Worm (Caenorhabditis elegans) whole organism, L2 larva: ENCODE data around the gene F26F4.8.

ENCODE experiments used
- F13H6.1 ChIP-seq: sonication (generic microtip); optimal IDR thresholded peaks from 2 replicates; lab custom pipeline; 2016; ENCODE audit warnings: missing genetic modification characterization, missing compliant biosample characterization
- R02D3.7 ChIP-seq: fragments of 150-350 bp; optimal IDR thresholded peaks from 2 replicates; lab custom pipeline; 2014; ENCODE audit warnings: missing biosample characterization, missing genetic modification characterization
- Y55F3AM.14 ChIP-seq: fragments of 200-800 bp; sonication (Bioruptor generic); optimal IDR thresholded peaks from 2 replicates; lab custom pipeline; 2018; ENCODE audit warnings: mild to moderate bottlenecking, missing genetic modification characterization, missing compliant biosample characterization
- aly-2 ChIP-seq: fragments of 150-350 bp; optimal IDR thresholded peaks from 2 replicates; lab custom pipeline; 2014; ENCODE audit warnings: missing biosample characterization, missing genetic modification characterization
- ama-1 ChIP-seq: fragments of 150-350 bp; optimal IDR thresholded peaks from 2 replicates; lab custom pipeline; 2018; ENCODE audit warnings: inconsistent platforms
- blmp-1 ChIP-seq: sonication (generic microtip); optimal IDR thresholded peaks from 2 replicates; lab custom pipeline; 2017; ENCODE audit warnings: missing genetic modification characterization, mild to moderate bottlenecking, missing compliant biosample characterization, antibody characterized with exemption, moderate library complexity; ENCODE audit not compliant: insufficient read depth
- ceh-16 ChIP-seq: fragments of 150-350 bp; optimal IDR thresholded peaks from 2 replicates; lab custom pipeline; 2014; ENCODE audit warnings: missing biosample characterization, missing genetic modification characterization
- ceh-82 ChIP-seq: fragments of 150-350 bp; optimal IDR thresholded peaks from 2 replicates; lab custom pipeline; 2014; ENCODE audit warnings: missing biosample characterization, missing genetic modification characterization
- crh-2 ChIP-seq: sonication (generic microtip); optimal IDR thresholded peaks from 2 replicates; lab custom pipeline; 2017; ENCODE audit warnings: missing biosample characterization, missing genetic modification characterization
- dmd-4 ChIP-seq: sonication (generic microtip); optimal IDR thresholded peaks from 2 replicates; lab custom pipeline; 2017; ENCODE audit warnings: missing biosample characterization, missing genetic modification characterization
- egl-27 ChIP-seq: sonication (generic microtip); optimal IDR thresholded peaks from 3 replicates; lab custom pipeline; 2017; ENCODE audit warnings: missing biosample characterization, missing genetic modification reagents, missing genetic modification characterization
- elt-1 ChIP-seq: fragments of 150-350 bp; optimal IDR thresholded peaks from 2 replicates; lab custom pipeline; 2014; ENCODE audit warnings: missing biosample characterization, missing genetic modification characterization
- elt-3 ChIP-seq: sonication (generic microtip); optimal IDR thresholded peaks from 2 replicates; lab custom pipeline; 2017; ENCODE audit warnings: missing biosample characterization, missing genetic modification characterization
- fos-1 ChIP-seq: fragments of 150-350 bp; optimal IDR thresholded peaks from 2 replicates; lab custom pipeline; 2014; ENCODE audit warnings: missing biosample characterization, missing genetic modification characterization
- gmeb-1 ChIP-seq: fragments of 150-350 bp; optimal IDR thresholded peaks from 2 replicates; lab custom pipeline; 2014; ENCODE audit warnings: missing biosample characterization, missing genetic modification characterization
- lin-11 ChIP-seq: fragments of 150-350 bp; sonication (generic microtip); optimal IDR thresholded peaks from 2 replicates; lab custom pipeline; 2014; ENCODE audit warnings: missing biosample characterization, missing genetic modification characterization, inconsistent platforms, mixed read lengths
- lin-39 ChIP-seq: fragments of 150-350 bp; optimal IDR thresholded peaks from 2 replicates; lab custom pipeline; 2014; ENCODE audit warnings: missing biosample characterization, missing genetic modification reagents, missing genetic modification characterization
- lsy-2 ChIP-seq, 2 experiments: fragments of 150-350 bp in 1 of 2; sonication (generic microtip) in 1 of 2; optimal IDR thresholded peaks; 2 replicates each; lab custom pipeline; 2014 to 2017; ENCODE audit warnings: missing biosample characterization in 2 of 2, missing genetic modification characterization in 2 of 2
- mab-5 ChIP-seq: fragments of 150-350 bp; optimal IDR thresholded peaks from 2 replicates; lab custom pipeline; 2014; ENCODE audit warnings: missing biosample characterization, missing genetic modification characterization
- mbf-1 ChIP-seq: sonication (generic microtip); optimal IDR thresholded peaks from 2 replicates; lab custom pipeline; 2017; ENCODE audit warnings: missing biosample characterization, missing genetic modification characterization
- mdl-1 ChIP-seq, 2 experiments: fragments of 150-350 bp in 1 of 2; sonication (generic microtip) in 1 of 2; optimal IDR thresholded peaks; 2 replicates each; lab custom pipeline; 2017; ENCODE audit warnings: missing biosample characterization in 2 of 2, missing genetic modification characterization in 2 of 2
- nhr-10 ChIP-seq: sonication (generic microtip); optimal IDR thresholded peaks from 2 replicates; lab custom pipeline; 2017; ENCODE audit warnings: missing biosample characterization, missing genetic modification characterization
- nhr-11 ChIP-seq: fragments of 150-350 bp; optimal IDR thresholded peaks from 2 replicates; lab custom pipeline; 2014; ENCODE audit warnings: missing biosample characterization, missing genetic modification characterization
- nhr-12 ChIP-seq: fragments of 150-350 bp; optimal IDR thresholded peaks from 2 replicates; lab custom pipeline; 2014; ENCODE audit warnings: missing biosample characterization, missing genetic modification characterization
- nhr-129 ChIP-seq: fragments of 150-350 bp; optimal IDR thresholded peaks from 2 replicates; lab custom pipeline; 2014; ENCODE audit warnings: missing biosample characterization, missing genetic modification characterization
- nhr-237 ChIP-seq: fragments of 150-350 bp; optimal IDR thresholded peaks from 2 replicates; lab custom pipeline; 2014; ENCODE audit warnings: missing biosample characterization, missing genetic modification characterization
- nhr-25 ChIP-seq: fragments of 150-350 bp; sonication (generic microtip); optimal IDR thresholded peaks from 3 replicates; lab custom pipeline; 2014; ENCODE audit warnings: missing biosample characterization, missing genetic modification characterization
- nhr-6 ChIP-seq: fragments of 150-350 bp; optimal IDR thresholded peaks from 2 replicates; lab custom pipeline; 2014; ENCODE audit warnings: missing biosample characterization, missing genetic modification characterization
- nhr-77 ChIP-seq: fragments of 150-350 bp; optimal IDR thresholded peaks from 2 replicates; lab custom pipeline; 2014; ENCODE audit warnings: missing biosample characterization, missing genetic modification characterization
- sem-4 ChIP-seq: fragments of 150-350 bp; optimal IDR thresholded peaks from 2 replicates; lab custom pipeline; 2014; ENCODE audit warnings: missing biosample characterization, missing genetic modification reagents, missing genetic modification characterization
- sma-3 ChIP-seq: sonication (generic microtip); optimal IDR thresholded peaks from 2 replicates; lab custom pipeline; 2016; ENCODE audit warnings: missing genetic modification reagents, missing genetic modification characterization, missing compliant biosample characterization
- sma-9 ChIP-seq, 2 experiments: fragments of 150-350 bp in 1 of 2; sonication (generic microtip) in 1 of 2; optimal IDR thresholded peaks; 2 replicates each; lab custom pipeline; 2014 to 2016; ENCODE audit warnings: missing genetic modification characterization in 2 of 2, mild to moderate bottlenecking in 1 of 2, missing biosample characterization in 1 of 2, missing compliant biosample characterization in 1 of 2, missing genetic modification reagents in 1 of 2, moderate library complexity in 1 of 2
- snpc-4 ChIP-seq: fragments of 150-350 bp; optimal IDR thresholded peaks from 2 replicates; lab custom pipeline; 2014; ENCODE audit warnings: missing biosample characterization, missing genetic modification characterization
- unc-39 ChIP-seq: fragments of 150-350 bp; optimal IDR thresholded peaks from 2 replicates; lab custom pipeline; 2014; ENCODE audit warnings: missing biosample characterization, missing genetic modification characterization
- unc-55 ChIP-seq: fragments of 150-350 bp; sonication (generic microtip); optimal IDR thresholded peaks from 3 replicates; lab custom pipeline; 2014; ENCODE audit warnings: missing biosample characterization, missing genetic modification reagents, missing genetic modification characterization
- zag-1 ChIP-seq: fragments of 150-350 bp; optimal IDR thresholded peaks from 2 replicates; lab custom pipeline; 2014; ENCODE audit warnings: missing biosample characterization, missing genetic modification characterization
- ztf-1 ChIP-seq: fragments of 200-800 bp; sonication (Bioruptor generic); conservative IDR thresholded peaks from 2 replicates; pipeline ENCODE4 v1.3.6; 2022; ENCODE audit warnings: missing genetic modification characterization, missing compliant biosample characterization
- ztf-11 ChIP-seq: sonication (generic microtip); optimal IDR thresholded peaks from 2 replicates; lab custom pipeline; 2017; ENCODE audit warnings: missing biosample characterization, missing genetic modification characterization
- ztf-4 ChIP-seq: fragments of 150-350 bp; optimal IDR thresholded peaks from 2 replicates; lab custom pipeline; 2014; ENCODE audit warnings: missing biosample characterization, missing genetic modification characterization

The F26F4.8 gene

ce11 chrIII:4924134-4924533 is 18.9 kb upstream of the F26F4.8 start:
- no peak for TF ChIP-seq nhr-11 (tag; lab: Kevin White, UChicago)
- TF ChIP-seq R02D3.7: no peak
- TF ChIP-seq sma-9 (GFP tag; optimal IDR thresholded peaks at IDR 0.05; lab: Kevin White, UChicago): no peak
- no peak for TF ChIP-seq sma-9 (tag; optimal IDR thresholded peaks at IDR 0.05; lab: Kevin White, UChicago)
- TF ChIP-seq nhr-10 (tag; lab: Kevin White, UChicago): no peak
- TF ChIP-seq, all 48 proteins: peak for 0

ce11 chrIII:4922020-4922419 is 16.7 kb upstream of the F26F4.8 start, which contains the start of gene mmab-1:
TSS of gene mmab-1 (minus strand) at chrIII:4922114.
- peak; percentile 1 for TF ChIP-seq F13H6.1
- TF ChIP-seq nhr-25 (tag; lab: Kevin White, UChicago): peak; percentile 20
- TF ChIP-seq sma-3 (GFP tag; lab: Kevin White, UChicago): peak; percentile 69
- TF ChIP-seq lin-11: peak; percentile 57
- TF ChIP-seq gmeb-1 (tag; lab: Kevin White, UChicago): peak; percentile 23
- TF ChIP-seq lsy-2 (tag; optimal IDR thresholded peaks at IDR 0.05; lab: Kevin White, UChicago): peak in 1 of 2 experiments; percentile 46
- TF ChIP-seq, all 48 proteins: peak for 6; not testable (repeated sequence) for 42

ce11 chrIII:4920221-4920620 is 14.9 kb upstream of the F26F4.8 start, which contains the start of gene ula-1:
TSS of gene ula-1 (minus strand) at chrIII:4920321.
- TF ChIP-seq crh-2 (tag; lab: Kevin White, UChicago) (no peak), nhr-25 (tag; lab: Kevin White, UChicago) (no peak), nhr-12 (tag; lab: Kevin White, UChicago) (no peak), nhr-129 (tag; lab: Kevin White, UChicago) (no peak)

ce11 chrIII:4918906-4919305 is 13.6 kb upstream of the F26F4.8 start:
- TF ChIP-seq egl-27 (tag; lab: Kevin White, UChicago) (no peak), fos-1 (tag; lab: Kevin White, UChicago) (no peak), ceh-82 (tag; lab: Kevin White, UChicago) (no peak), nhr-6 (tag; lab: Kevin White, UChicago) (no peak), unc-39 (tag; lab: Kevin White, UChicago) (no peak), nhr-237 (tag; lab: Kevin White, UChicago) (no peak), lin-11 (no peak), mbf-1 (no peak), F13H6.1 (no peak), dmd-4 (tag; lab: Kevin White, UChicago) (no peak), snpc-4 (tag; lab: Kevin White, UChicago) (no peak), nhr-12 (tag; lab: Kevin White, UChicago) (no peak), mdl-1 (tag; optimal IDR thresholded peaks at IDR 0.05; lab: Kevin White, UChicago) (no peak), aly-2 (tag; lab: Kevin White, UChicago) (no peak), sma-3 (GFP tag; lab: Kevin White, UChicago) (no peak), lin-39 (tag; lab: Kevin White, UChicago) (no peak), gmeb-1 (tag; lab: Kevin White, UChicago) (no peak), Y55F3AM.14 (GFP tag; lab: Kevin White, UChicago) (no peak), sem-4 (tag; lab: Kevin White, UChicago) (no peak), ztf-1 (GFP tag; lab: Robert Waterston, UW) (no peak)

ce11 chrIII:4917960-4918712 is 12.9 kb upstream of the F26F4.8 start, which contains the start of gene rpb-8:
TSS of gene rpb-8 (minus strand) at chrIII:4918008.
- TF ChIP-seq elt-1 (tag; lab: Kevin White, UChicago) (no peak), sma-3 (GFP tag; lab: Kevin White, UChicago) (peak; percentile 18), aly-2 (tag; lab: Kevin White, UChicago) (no peak), nhr-10 (tag; lab: Kevin White, UChicago) (no peak), dmd-4 (tag; lab: Kevin White, UChicago) (no peak), Y55F3AM.14 (GFP tag; lab: Kevin White, UChicago) (no peak), unc-55 (GFP tag; lab: Kevin White, UChicago) (peak; percentile 90), zag-1 (tag; lab: Kevin White, UChicago) (no peak), ztf-1 (GFP tag; lab: Robert Waterston, UW) (no peak), nhr-237 (tag; lab: Kevin White, UChicago) (no peak), sem-4 (tag; lab: Kevin White, UChicago) (no peak), fos-1 (tag; lab: Kevin White, UChicago) (peak; percentile 29), lsy-2 (tag; optimal IDR thresholded peaks at IDR 0.05; lab: Kevin White, UChicago) (peak; percentile 14 to 75), mab-5 (tag; lab: Kevin White, UChicago) (no peak), sma-9 (GFP tag; optimal IDR thresholded peaks at IDR 0.05; lab: Kevin White, UChicago) (peak; percentile 13), sma-9 (tag; optimal IDR thresholded peaks at IDR 0.05; lab: Kevin White, UChicago) (no peak), ztf-4 (tag; lab: Kevin White, UChicago) (no peak), mbf-1 (no peak), lin-39 (tag; lab: Kevin White, UChicago) (no peak), ztf-11 (no peak), nhr-6 (tag; lab: Kevin White, UChicago) (no peak), nhr-25 (tag; lab: Kevin White, UChicago) (peak; percentile 16), blmp-1 (tag; lab: Kevin White, UChicago) (peak; percentile 18), ceh-16 (tag; lab: Kevin White, UChicago) (no peak), nhr-77 (tag; lab: Kevin White, UChicago) (no peak), egl-27 (tag; lab: Kevin White, UChicago) (no peak), ama-1 (peak; percentile 44), mdl-1 (tag; optimal IDR thresholded peaks at IDR 0.05; lab: Kevin White, UChicago) (no peak), elt-3 (tag; lab: Kevin White, UChicago) (no peak), snpc-4 (tag; lab: Kevin White, UChicago) (peak; percentile 13), gmeb-1 (tag; lab: Kevin White, UChicago) (peak; percentile 89), nhr-11 (tag; lab: Kevin White, UChicago) (no peak)
